Fruit fly (Drosophila melanogaster): ENCODE measurements around the gene Sol1.
A peak's percentile ranks its signal among the peaks of the same experiment; 100 is the strongest.

The Sol1 gene

dm6 chr3R:12378200-12378599 lies 7.8 kb upstream of the Sol1 start, which contains the start of gene GstD7:
TSS of gene GstD7 (plus strand) at chr3R:12378500.
- TF ChIP-seq kay (GFP tag; ENCODE audit: borderline replicate concordance), result peak; percentile 18
- no peak for TF ChIP-seq CG11617 (GFP tag; optimal IDR thresholded peaks at IDR 0.05)

- TF ChIP-seq cic (GFP tag; optimal IDR thresholded peaks at IDR 0.05) (no peak), Mnt (GFP tag; optimal IDR thresholded peaks at IDR 0.05) (no peak), Hr96 (GFP tag; optimal IDR thresholded peaks at IDR 0.05) (no peak), CG14711 (tag; optimal IDR thresholded peaks at IDR 0.05) (no peak), CG33017 (tag; optimal IDR thresholded peaks at IDR 0.05) (no peak), cnc (optimal IDR thresholded peaks at IDR 0.05) (no peak), tj (GFP tag; optimal IDR thresholded peaks at IDR 0.05) (no peak), bab1 (GFP tag; optimal IDR thresholded peaks at IDR 0.05) (no peak), CG12768 (GFP tag; optimal IDR thresholded peaks at IDR 0.05) (no peak), Crg-1 (GFP tag; optimal IDR thresholded peaks at IDR 0.05) (no peak), ovo (GFP tag; optimal IDR thresholded peaks at IDR 0.05) (no peak), CG5204 (GFP tag; optimal IDR thresholded peaks at IDR 0.05) (no peak), CG11617 (GFP tag; optimal IDR thresholded peaks at IDR 0.05) (no peak), CG7101 (tag; optimal IDR thresholded peaks at IDR 0.05) (no peak), kay (GFP tag; ENCODE audit: borderline replicate concordance) (no peak)
These were observed 6.8 kb upstream of the Sol1 start for dm6 chr3R:12379249-12379648.

DNA sequence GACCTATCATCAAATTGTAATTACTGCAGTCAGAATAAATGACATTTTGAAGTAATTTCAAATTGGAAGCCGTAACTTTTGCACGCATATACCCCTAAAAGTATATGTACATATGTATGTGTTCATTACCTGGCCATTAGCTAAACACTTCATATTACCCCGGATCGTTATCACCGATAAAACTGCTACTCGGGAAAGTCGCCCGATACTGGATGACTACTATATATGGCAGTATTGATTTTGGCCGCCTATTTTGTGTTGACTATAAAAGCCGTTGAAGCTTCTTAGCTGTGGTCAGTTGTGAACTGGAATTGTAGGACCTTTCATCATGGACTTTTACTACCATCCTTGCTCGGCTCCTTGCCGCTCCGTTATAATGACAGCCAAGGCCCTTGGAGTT lies 6.3 kb upstream of the Sol1 start, which contains the start of gene GstD8:
GstD8 (plus strand) TSS at position 301 of the 400 bp plus-strand sequence.
- TF ChIP-seq cnc (optimal IDR thresholded peaks at IDR 0.05) (no peak), pad (GFP tag; optimal IDR thresholded peaks at IDR 0.05) (no peak)

DNA sequence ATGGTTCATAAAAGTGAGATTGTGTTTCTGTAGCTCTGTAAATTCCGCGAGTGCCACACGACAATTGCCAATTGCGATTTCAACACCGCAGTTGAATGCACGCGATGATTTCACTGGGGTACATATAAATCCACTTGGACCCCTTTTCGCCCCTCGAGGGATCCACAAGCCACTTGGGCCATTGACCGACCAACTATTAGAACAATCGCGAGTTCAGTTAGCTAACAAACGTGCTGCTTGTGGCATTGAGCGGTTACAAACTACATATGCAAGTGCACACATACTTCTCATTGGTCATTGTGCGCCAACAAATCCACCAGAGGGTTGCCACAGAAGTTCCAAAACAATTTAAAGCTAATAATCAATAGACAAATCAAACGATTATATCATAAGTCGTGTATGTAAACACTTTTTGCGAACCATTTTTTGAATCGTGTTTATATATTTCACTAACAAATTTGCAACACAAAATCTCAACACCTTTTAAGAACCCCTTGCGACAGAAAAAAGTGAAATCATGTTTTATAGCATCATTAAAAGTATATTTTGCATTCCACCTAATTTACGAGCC lies 4.8 kb upstream of the Sol1 start:
- TF ChIP-seq kay (GFP tag; ENCODE audit: borderline replicate concordance) (no peak), CG12768 (GFP tag; optimal IDR thresholded peaks at IDR 0.05) (peak; percentile 39), tj (GFP tag; optimal IDR thresholded peaks at IDR 0.05) (no peak), CG1620 (GFP tag; optimal IDR thresholded peaks at IDR 0.05) (no peak), Mnt (GFP tag; optimal IDR thresholded peaks at IDR 0.05) (no peak), cnc (optimal IDR thresholded peaks at IDR 0.05) (no peak)

DNA sequence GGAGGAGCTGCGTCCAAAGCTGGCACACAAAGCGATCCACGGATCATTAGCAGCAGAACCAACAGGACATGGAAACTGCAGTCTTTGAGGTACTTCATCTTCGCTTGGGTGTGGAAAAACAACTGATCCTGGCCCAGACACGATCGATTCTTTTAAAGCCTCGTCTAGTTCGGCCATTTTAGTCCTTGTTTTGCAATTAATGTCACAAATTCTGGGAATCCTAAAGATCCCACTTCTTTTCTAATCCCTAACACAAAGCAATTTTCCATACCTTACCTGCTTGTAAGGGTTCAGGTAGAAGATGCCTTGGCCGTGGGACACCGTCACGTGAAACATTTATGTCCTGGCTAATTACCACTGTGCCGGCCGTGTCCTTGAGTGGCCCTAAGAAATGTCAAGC lies 3.5 kb upstream of the Sol1 start, which contains the start of gene CG10035:
CG10035 (minus strand) TSS at position 129 of the 400 bp plus-strand sequence.
- TF ChIP-seq CG7101 (tag; optimal IDR thresholded peaks at IDR 0.05) (no peak), CG14711 (tag; optimal IDR thresholded peaks at IDR 0.05) (no peak), Mnt (GFP tag; optimal IDR thresholded peaks at IDR 0.05) (no peak), CG5204 (GFP tag; optimal IDR thresholded peaks at IDR 0.05) (no peak), Hr96 (GFP tag; optimal IDR thresholded peaks at IDR 0.05) (no peak), CG11617 (GFP tag; optimal IDR thresholded peaks at IDR 0.05) (no peak), CG7045 (GFP tag; optimal IDR thresholded peaks at IDR 0.05) (no peak), Clk (GFP tag; optimal IDR thresholded peaks at IDR 0.05) (no peak), cnc (optimal IDR thresholded peaks at IDR 0.05) (no peak), bab1 (GFP tag; optimal IDR thresholded peaks at IDR 0.05) (no peak), CG33017 (tag; optimal IDR thresholded peaks at IDR 0.05) (no peak), ovo (GFP tag; optimal IDR thresholded peaks at IDR 0.05) (no peak), tj (GFP tag; optimal IDR thresholded peaks at IDR 0.05) (no peak)

DNA sequence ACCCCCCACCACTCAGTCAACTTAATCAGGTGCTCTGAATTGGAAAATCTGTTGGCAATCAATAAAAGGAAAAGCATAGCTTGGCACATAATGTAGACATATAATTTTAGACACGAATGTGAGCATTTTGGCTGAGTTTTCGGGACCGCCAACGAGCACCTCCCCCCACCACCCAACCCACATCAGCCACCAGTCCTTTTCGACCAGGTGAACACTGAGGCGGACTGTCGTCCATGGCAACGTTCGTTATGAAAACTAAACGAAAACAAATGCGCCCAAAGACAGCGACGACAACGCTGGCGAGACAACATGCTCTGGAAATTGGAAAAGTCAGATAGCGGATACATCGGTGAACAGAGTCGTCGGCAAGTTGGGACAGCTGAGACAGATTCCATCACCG lies 3.0 kb upstream of the Sol1 start, which contains the start of gene GstD11:
GstD11 (plus strand) TSS at position 301 of the 400 bp plus-strand sequence.
- TF ChIP-seq CG7045 (GFP tag; optimal IDR thresholded peaks at IDR 0.05) (no peak), cic (GFP tag; optimal IDR thresholded peaks at IDR 0.05) (no peak), toe (GFP tag; optimal IDR thresholded peaks at IDR 0.05) (no peak), CG1620 (GFP tag; optimal IDR thresholded peaks at IDR 0.05) (no peak)

DNA sequence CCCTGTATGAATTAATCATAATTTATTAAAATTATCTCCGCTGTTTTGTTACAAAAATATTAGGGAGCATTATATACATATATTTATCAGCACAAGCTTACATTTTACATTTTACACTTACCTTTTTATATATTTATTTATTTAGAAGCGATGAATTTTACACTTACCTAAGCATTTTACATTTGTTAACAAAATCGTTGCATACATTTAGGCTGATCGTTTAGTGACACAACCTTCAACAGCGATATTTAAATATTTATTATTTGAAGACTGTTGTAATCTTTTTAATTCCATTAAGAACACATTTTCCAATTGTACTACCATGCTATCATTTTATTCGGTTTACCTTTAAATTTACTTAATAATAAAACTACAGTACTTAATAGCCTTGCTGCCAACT lies 2.3 kb upstream of the Sol1 start:
- TF ChIP-seq bab1 (GFP tag; optimal IDR thresholded peaks at IDR 0.05), result peak; percentile 14
- TF ChIP-seq cic (GFP tag; optimal IDR thresholded peaks at IDR 0.05), result no peak
- TF ChIP-seq kay (GFP tag; ENCODE audit: borderline replicate concordance), result peak; percentile 95

dm6 chr3R:12384274-12384673 lies 1.8 kb upstream of the Sol1 start:
- no peak for TF ChIP-seq CG7045 (GFP tag; optimal IDR thresholded peaks at IDR 0.05)
- TF ChIP-seq Crg-1 (GFP tag; optimal IDR thresholded peaks at IDR 0.05), result no peak
- TF ChIP-seq CG33017 (tag; optimal IDR thresholded peaks at IDR 0.05), result no peak
- no peak for TF ChIP-seq ovo (GFP tag; optimal IDR thresholded peaks at IDR 0.05)

All from whole organism, adult.